Fruit fly (Drosophila melanogaster) whole organism, wandering third instar larva: ENCODE measurements around the gene Ir68a.

ENCODE experiments used
- Abd-B ChIP-seq: fragments of >200 bp; optimal IDR thresholded peaks from 2 replicates; lab custom pipeline; 2017; ENCODE audit warnings: missing biosample characterization, missing genetic modification characterization
- HLH106 ChIP-seq: fragments of 200-800 bp; optimal IDR thresholded peaks from 3 replicates; lab custom pipeline; 2019; ENCODE audit warnings: missing biosample characterization, mild to moderate bottlenecking, missing genetic modification characterization, moderate library complexity
- Hnf4 ChIP-seq: fragments of 200-800 bp; sonication (Bioruptor generic); optimal IDR thresholded peaks from 2 replicates; lab custom pipeline; 2016; ENCODE audit warnings: missing biosample characterization, mild to moderate bottlenecking, missing genetic modification characterization
- OdsH ChIP-seq: fragments of 200-800 bp; sonication (Bioruptor generic); optimal IDR thresholded peaks from 2 replicates; lab custom pipeline; 2016; ENCODE audit warnings: missing biosample characterization, mild to moderate bottlenecking, missing genetic modification characterization
- dl ChIP-seq, 2 experiments: fragments of 175-275, 200-275 bp in 1 of 2; fragments of 200-275 bp in 1 of 2; sonication (Bioruptor generic); optimal IDR thresholded peaks; lab custom pipeline; 2018; ENCODE audit warnings: mild to moderate bottlenecking in 2 of 2, missing biosample characterization in 2 of 2, missing genetic modification characterization in 2 of 2, moderate library complexity in 2 of 2; ENCODE audit not compliant: partially characterized antibody in 2 of 2, insufficient read depth in 1 of 2
- ey ChIP-seq: fragments of 200-800 bp; sonication (Bioruptor generic); optimal IDR thresholded peaks from 2 replicates; lab custom pipeline; 2016; ENCODE audit warnings: missing biosample characterization, missing genetic modification characterization
- jim ChIP-seq: fragments of 175-275, 200-325 bp; sonication (Bioruptor generic); optimal IDR thresholded peaks from 2 replicates; lab custom pipeline; 2016; ENCODE audit warnings: missing biosample characterization, mild to moderate bottlenecking, missing genetic modification characterization
- psq ChIP-seq: fragments of 200-800 bp; sonication (Bioruptor generic); optimal IDR thresholded peaks from 3 replicates; lab custom pipeline; 2017; ENCODE audit warnings: missing biosample characterization, mild to moderate bottlenecking, missing genetic modification characterization, moderate library complexity
- tai ChIP-seq: sonication (Bioruptor generic); optimal IDR thresholded peaks from 2 replicates; lab custom pipeline; 2016; ENCODE audit warnings: missing biosample characterization, missing genetic modification characterization

DNA sequence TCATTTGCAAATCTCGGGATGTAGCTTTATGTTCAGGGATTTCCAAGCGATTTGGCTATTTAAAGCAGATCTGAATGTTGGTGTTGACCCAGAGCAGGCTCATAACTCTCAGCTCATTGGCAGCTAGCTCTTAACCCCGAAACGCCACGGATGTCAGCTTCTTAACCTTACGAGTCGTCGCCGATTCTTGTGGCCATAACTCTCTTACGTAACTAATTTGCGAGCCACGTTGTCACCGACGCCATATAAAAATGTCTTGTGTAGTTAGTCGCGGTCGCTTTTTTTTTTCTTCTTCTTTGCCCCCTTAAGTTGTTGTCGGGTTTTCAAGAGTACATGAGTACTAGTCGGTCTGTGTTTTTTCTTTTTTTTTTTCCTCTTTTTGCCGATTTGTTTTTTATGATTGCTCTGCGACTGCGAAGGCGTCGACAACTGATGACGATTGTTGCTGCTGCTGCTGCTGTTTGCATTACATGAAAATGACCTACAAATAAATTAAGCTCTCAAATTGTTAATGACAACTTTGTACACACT, 38.2 kb upstream of the Ir68a start:
- no peak for TF ChIP-seq dl (GFP tag; optimal IDR thresholded peaks at IDR 0.05; lab: Kevin White, UChicago; ENCODE audit: insufficient read depth in 1 of 2, partially characterized antibody in 2 of 2)
- no peak for TF ChIP-seq Abd-B
- TF ChIP-seq OdsH: no peak
- no peak for TF ChIP-seq jim
- no peak for TF ChIP-seq psq (GFP tag; lab: Kevin White, UChicago)
- TF ChIP-seq tai: no peak
- TF ChIP-seq Hnf4: no peak
- TF ChIP-seq ey (GFP tag; lab: Kevin White, UChicago): no peak
- no peak for TF ChIP-seq HLH106 (tag; lab: Kevin White, UChicago)
